Fruit fly (Drosophila melanogaster) whole organism, adult: Measurements from ENCODE around the gene CG42729.

Source experiments
- CG11617 ChIP-seq: fragments of 200-800 bp; sonication (Bioruptor generic); optimal IDR thresholded peaks from 2 replicates; lab custom pipeline; 2017; ENCODE audit warnings: mild to moderate bottlenecking, missing biosample characterization, missing genetic modification reagents, missing genetic modification characterization
- CG12768 ChIP-seq: fragments of 200-800 bp; sonication (Bioruptor generic); optimal IDR thresholded peaks from 2 replicates; lab custom pipeline; 2017; ENCODE audit warnings: missing biosample characterization, missing genetic modification characterization, mild to moderate bottlenecking, moderate library complexity, missing genetic modification reagents
- CG14711 ChIP-seq: fragments of 200-800 bp; sonication (Bioruptor generic); optimal IDR thresholded peaks from 2 replicates; lab custom pipeline; 2018; ENCODE audit warnings: missing biosample characterization, mild to moderate bottlenecking, missing genetic modification characterization, moderate library complexity
- CG1620 ChIP-seq: fragments of 200-800 bp; sonication (Bioruptor generic); optimal IDR thresholded peaks from 2 replicates; lab custom pipeline; 2016; ENCODE audit warnings: missing biosample characterization, missing genetic modification characterization
- CG33017 ChIP-seq: fragments of 200-800 bp; sonication (Bioruptor generic); optimal IDR thresholded peaks from 2 replicates; lab custom pipeline; 2018; ENCODE audit warnings: missing biosample characterization, mild to moderate bottlenecking, missing genetic modification characterization, moderate library complexity
- CG5204 ChIP-seq: fragments of 200-800 bp; sonication (Bioruptor generic); optimal IDR thresholded peaks from 2 replicates; lab custom pipeline; 2016; ENCODE audit warnings: missing biosample characterization, missing genetic modification characterization
- CG7045 ChIP-seq: fragments of 200-800 bp; sonication (Bioruptor generic); optimal IDR thresholded peaks from 2 replicates; lab custom pipeline; 2017; ENCODE audit warnings: missing biosample characterization, mild to moderate bottlenecking, missing genetic modification characterization
- CG7101 ChIP-seq: fragments of 200-800 bp; sonication (Bioruptor generic); optimal IDR thresholded peaks from 2 replicates; lab custom pipeline; 2018; ENCODE audit warnings: missing biosample characterization, mild to moderate bottlenecking, missing genetic modification characterization, moderate library complexity
- Clk ChIP-seq: fragments of 200-800 bp; sonication (Bioruptor generic); optimal IDR thresholded peaks from 2 replicates; lab custom pipeline; 2017; ENCODE audit warnings: missing biosample characterization, missing genetic modification characterization
- Crg-1 ChIP-seq: fragments of 200-800 bp; sonication (Bioruptor generic); optimal IDR thresholded peaks from 2 replicates; lab custom pipeline; 2016; ENCODE audit warnings: missing biosample characterization, missing genetic modification characterization
- Hr96 ChIP-seq: fragments of 200-800 bp; sonication (Bioruptor generic); optimal IDR thresholded peaks from 2 replicates; lab custom pipeline; 2016; ENCODE audit warnings: missing biosample characterization, missing genetic modification characterization
- Mnt ChIP-seq: fragments of 200-800 bp; sonication (Bioruptor generic); optimal IDR thresholded peaks from 2 replicates; lab custom pipeline; 2016; ENCODE audit warnings: missing biosample characterization, mild to moderate bottlenecking, missing genetic modification characterization
- bab1 ChIP-seq: fragments of 200-800 bp; sonication (Bioruptor generic); optimal IDR thresholded peaks from 3 replicates; lab custom pipeline; 2019; ENCODE audit warnings: missing biosample characterization, mild to moderate bottlenecking, missing genetic modification characterization, moderate library complexity
- cic ChIP-seq: fragments of 200-800 bp; sonication (Bioruptor generic); optimal IDR thresholded peaks from 2 replicates; lab custom pipeline; 2017; ENCODE audit warnings: missing biosample characterization, mild to moderate bottlenecking, missing genetic modification characterization, moderate library complexity
- cnc ChIP-seq, 2 experiments: fragments of >200 bp; optimal IDR thresholded peaks; 2 replicates each; lab custom pipeline; 2017
- kay ChIP-seq: fragments of 200-800 bp; sonication (Bioruptor generic); peaks from one replicate; lab custom pipeline; 2016; ENCODE audit warnings: missing biosample characterization, missing genetic modification characterization, borderline replicate concordance
- ovo ChIP-seq: fragments of 200-800 bp; sonication (Bioruptor generic); optimal IDR thresholded peaks from 2 replicates; lab custom pipeline; 2016; ENCODE audit warnings: missing biosample characterization, missing genetic modification characterization
- pad ChIP-seq: fragments of 200-800 bp; sonication (Bioruptor generic); optimal IDR thresholded peaks from 3 replicates; lab custom pipeline; 2017; ENCODE audit warnings: missing biosample characterization, missing genetic modification characterization, mild to moderate bottlenecking, moderate library complexity, missing genetic modification reagents
- tj ChIP-seq: fragments of 200-800 bp; sonication (Bioruptor generic); optimal IDR thresholded peaks from 3 replicates; lab custom pipeline; 2017; ENCODE audit warnings: missing biosample characterization, mild to moderate bottlenecking, missing genetic modification characterization, moderate library complexity
- toe ChIP-seq: fragments of 200-800 bp; sonication (Bioruptor generic); optimal IDR thresholded peaks from 2 replicates; lab custom pipeline; 2016; ENCODE audit warnings: missing biosample characterization, missing genetic modification characterization

The CG42729 gene

DNA sequence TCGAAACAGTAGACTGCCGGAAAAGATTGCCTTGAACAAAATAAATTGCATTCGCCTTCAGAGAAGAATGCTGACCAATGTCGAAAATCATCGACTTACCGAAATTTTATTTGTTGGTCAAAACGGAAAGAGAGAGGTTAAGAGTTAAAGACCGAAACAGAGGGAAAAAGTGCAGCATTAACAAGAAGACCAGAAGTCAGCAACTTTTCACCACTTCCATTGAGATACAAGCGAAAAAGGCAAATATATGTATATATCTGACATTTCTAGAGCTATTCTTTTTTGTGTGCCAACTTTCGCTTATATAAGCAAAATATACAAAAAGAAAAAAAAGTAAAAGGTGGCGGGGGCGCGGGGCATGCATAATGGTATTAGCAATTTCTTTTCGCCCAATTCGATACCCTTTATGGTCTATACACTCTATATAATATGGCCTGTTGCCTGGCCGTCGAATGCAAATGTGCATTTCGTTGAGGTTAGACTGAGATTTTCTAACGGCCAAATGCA, 12.6 kb upstream of the CG42729 start:
- TF ChIP-seq tj (GFP tag; lab: Kevin White, UChicago) (peak; percentile 97), CG1620 (GFP tag; lab: Kevin White, UChicago) (no peak), pad (GFP tag; lab: Kevin White, UChicago) (no peak)

DNA sequence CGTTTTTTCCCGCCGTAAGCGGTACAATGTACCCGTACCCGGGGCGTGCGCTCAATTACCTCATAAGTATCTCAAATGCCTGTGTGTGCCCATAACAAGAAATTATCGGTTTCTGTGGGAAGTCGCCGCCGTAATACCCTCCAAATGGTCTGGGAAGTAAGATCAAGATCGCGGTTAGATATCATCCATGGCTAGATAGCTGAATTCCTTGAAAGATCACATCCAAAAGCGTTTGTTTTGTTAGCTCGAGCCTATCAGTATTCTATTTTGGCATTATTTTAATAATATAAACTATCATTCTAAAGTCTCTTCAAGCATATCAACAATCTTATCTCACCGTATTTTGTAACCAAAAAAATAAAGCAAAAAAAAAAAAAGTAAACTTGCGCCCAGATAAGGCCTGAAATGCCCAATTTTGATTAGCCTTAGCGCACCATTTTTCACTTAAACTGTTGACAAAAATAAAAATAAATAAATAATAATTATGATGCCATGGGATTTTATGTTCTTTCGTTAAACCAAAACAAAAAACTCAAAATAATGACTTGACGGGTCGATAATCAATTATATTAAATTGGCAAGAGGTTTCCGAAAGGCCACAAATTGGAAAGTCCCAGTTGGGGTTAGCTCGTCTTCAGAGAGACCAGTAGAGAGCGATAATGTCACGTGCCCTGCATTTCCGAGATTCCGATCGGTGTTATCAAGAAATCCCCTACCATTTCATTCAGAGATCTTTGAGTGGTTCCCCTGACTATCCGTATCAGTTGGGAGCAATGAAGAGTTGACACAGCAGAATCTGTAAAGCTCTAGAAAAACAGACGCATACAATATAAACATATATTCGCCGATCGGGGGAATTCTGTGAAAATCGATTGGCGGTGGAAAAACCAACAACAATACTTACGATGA, 11.5 kb upstream of the CG42729 start:
- TF ChIP-seq CG5204 (GFP tag; lab: Kevin White, UChicago) (no peak), Mnt (GFP tag; lab: Kevin White, UChicago) (no peak), toe (GFP tag; lab: Kevin White, UChicago) (no peak), kay (GFP tag; lab: Kevin White, UChicago) (peak; percentile 60), cic (GFP tag; lab: Kevin White, UChicago) (peak; percentile 63)

DNA sequence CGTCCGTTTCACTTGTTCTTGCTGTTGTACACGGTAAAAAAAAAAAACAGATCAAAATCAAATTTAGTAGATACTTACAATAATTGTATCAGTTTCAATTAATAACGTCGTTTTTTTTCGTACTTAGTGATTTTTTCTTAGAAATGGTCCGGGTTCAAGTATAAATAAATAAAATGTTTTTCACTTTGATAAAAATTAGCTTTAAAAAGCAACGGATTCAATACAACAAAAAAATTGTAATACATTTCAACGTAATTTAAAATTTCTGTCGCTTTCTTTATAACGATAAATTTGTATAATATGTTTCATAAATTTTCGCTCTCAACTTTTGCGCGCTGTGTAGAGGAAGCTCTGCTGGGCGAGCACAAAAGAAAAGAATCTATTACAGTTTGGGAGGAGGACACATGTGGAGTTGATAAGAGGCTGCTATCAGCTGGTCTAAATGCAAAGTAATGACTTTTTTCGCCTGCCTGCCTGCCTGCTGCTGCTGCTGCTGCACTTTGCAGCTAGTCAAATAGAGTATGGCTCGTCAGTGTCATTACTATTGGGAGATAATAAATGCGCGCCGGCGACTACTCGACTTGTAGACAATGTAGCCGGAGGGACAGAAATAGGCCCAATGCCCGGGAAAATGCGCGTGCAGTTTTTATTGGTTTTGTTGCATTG, 10.7 kb upstream of the CG42729 start:
- TF ChIP-seq CG7101 (tag; lab: Kevin White, UChicago): peak; percentile 49
- TF ChIP-seq Mnt (GFP tag; lab: Kevin White, UChicago): peak; percentile 57
- TF ChIP-seq Hr96 (GFP tag; lab: Kevin White, UChicago): peak; percentile 41
- TF ChIP-seq CG5204 (GFP tag; lab: Kevin White, UChicago): peak; percentile 63
- peak; percentile 13 for TF ChIP-seq Crg-1
- peak; percentile 28 for TF ChIP-seq CG7045 (GFP tag; lab: Kevin White, UChicago)
- peak; percentile 48 for TF ChIP-seq pad (GFP tag; lab: Kevin White, UChicago)
- peak; percentile 77 for TF ChIP-seq tj (GFP tag; lab: Kevin White, UChicago)
- TF ChIP-seq CG11617 (GFP tag; lab: Kevin White, UChicago): peak; percentile 74
- TF ChIP-seq CG14711 (tag; lab: Kevin White, UChicago): peak; percentile 65
- peak; percentile 6 for TF ChIP-seq CG12768
- peak; percentile 43 for TF ChIP-seq CG33017 (tag; lab: Kevin White, UChicago)
- no peak for TF ChIP-seq ovo (GFP tag; lab: Kevin White, UChicago)
- TF ChIP-seq bab1 (GFP tag; lab: Kevin White, UChicago): no peak
- peak; percentile 50 for TF ChIP-seq toe (GFP tag; lab: Kevin White, UChicago)
- no peak for TF ChIP-seq cnc (optimal IDR thresholded peaks at IDR 0.05; lab: Kevin White, UChicago)
- no peak for TF ChIP-seq kay (GFP tag; lab: Kevin White, UChicago)
- no peak for TF ChIP-seq Clk (GFP tag; lab: Kevin White, UChicago)
- TF ChIP-seq CG1620 (GFP tag; lab: Kevin White, UChicago): no peak
- peak; percentile 58 for TF ChIP-seq cic (GFP tag; lab: Kevin White, UChicago)

DNA sequence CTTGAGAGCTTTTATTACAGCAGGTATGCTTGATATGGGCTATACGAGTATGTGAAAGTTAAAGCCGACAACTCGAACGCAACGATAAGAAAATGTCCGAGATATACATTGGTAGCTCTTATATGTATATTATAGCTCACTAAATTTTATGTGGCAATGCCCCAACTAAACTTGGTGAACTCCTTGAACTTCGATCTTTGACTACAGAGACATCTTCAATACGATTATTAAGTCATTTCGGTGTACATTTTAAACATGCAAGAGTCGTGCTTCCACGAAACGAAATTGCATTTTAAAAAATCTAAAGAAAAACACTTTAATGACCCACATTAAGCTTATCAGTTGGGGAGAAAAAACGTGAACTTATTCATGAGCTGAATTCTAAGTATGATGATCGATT, 9.2 kb upstream of the CG42729 start:
- TF ChIP-seq kay (GFP tag; lab: Kevin White, UChicago) (peak; percentile 38), CG12768 (no peak), ovo (GFP tag; lab: Kevin White, UChicago) (no peak)

DNA sequence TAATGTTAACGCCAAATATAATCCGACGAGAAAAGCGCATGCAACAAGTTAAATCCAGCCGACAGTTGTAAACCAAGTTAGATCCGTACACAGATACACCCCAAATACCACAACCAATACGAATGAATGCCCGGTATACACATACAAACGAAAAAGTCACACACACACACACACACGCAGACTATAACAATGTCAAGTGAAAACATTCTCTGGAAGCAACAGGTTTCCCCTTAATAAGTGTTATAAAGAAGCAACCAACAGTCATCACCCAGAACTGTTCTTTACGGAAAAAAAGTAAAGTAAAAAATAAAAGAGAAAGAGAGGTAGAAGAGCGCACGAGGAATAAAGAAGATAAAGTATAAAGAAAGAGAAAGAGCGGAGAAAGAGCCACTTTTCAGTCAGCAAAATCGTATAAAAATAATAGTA, 8.5 kb upstream of the CG42729 start:
- TF ChIP-seq Hr96 (GFP tag; lab: Kevin White, UChicago) (no peak), pad (GFP tag; lab: Kevin White, UChicago) (peak; percentile 92), CG33017 (tag; lab: Kevin White, UChicago) (no peak), CG14711 (tag; lab: Kevin White, UChicago) (no peak), kay (GFP tag; lab: Kevin White, UChicago) (no peak), CG5204 (GFP tag; lab: Kevin White, UChicago) (no peak), Mnt (GFP tag; lab: Kevin White, UChicago) (no peak), bab1 (GFP tag; lab: Kevin White, UChicago) (no peak), ovo (GFP tag; lab: Kevin White, UChicago) (no peak)

DNA sequence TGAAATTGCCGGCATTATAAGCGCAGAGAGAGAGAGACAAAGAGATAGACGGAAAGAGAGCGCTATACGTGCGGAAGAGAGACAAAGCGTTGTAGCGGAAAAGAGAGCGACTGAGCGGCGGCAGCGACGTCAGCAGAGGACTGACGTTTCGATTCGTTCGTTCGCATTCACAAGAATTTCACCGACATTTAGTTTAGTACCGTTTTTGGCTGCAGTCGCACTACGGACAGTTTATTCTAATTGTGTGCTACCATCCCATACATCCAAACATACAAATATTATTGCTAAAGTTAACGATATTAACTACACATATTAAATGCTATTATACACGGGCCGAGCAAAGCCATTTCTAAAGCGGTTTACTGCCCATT, 7.9 kb upstream of the CG42729 start, which contains the start of gene CrebA:
Gene CrebA (plus strand): TSS at position 168 of the 371 bp plus-strand sequence.
- TF ChIP-seq kay (GFP tag; lab: Kevin White, UChicago): peak; percentile 21
- no peak for TF ChIP-seq cic (GFP tag; lab: Kevin White, UChicago)
